Fruit fly (Drosophila melanogaster) whole organism, embryonic: Measurements from ENCODE around the gene CG13924.

ENCODE experiments used
- Asciz ChIP-seq: fragments of 200-800 bp; sonication (Bioruptor generic); optimal IDR thresholded peaks from 2 replicates; lab custom pipeline; 2017; ENCODE audit warnings: missing biosample characterization, mild to moderate bottlenecking, missing genetic modification characterization, missing genetic modification reagents
- CG11695 ChIP-seq: fragments of 200-800 bp; sonication (Bioruptor generic); IDR thresholded peaks from 3 replicates; pipeline ENCODE4 v1.3.6; 2022; ENCODE audit warnings: missing biosample characterization, missing genetic modification characterization
- CG12104 ChIP-seq: fragments of 200-800 bp; sonication (Bioruptor generic); optimal IDR thresholded peaks from 3 replicates; lab custom pipeline; 2016; ENCODE audit warnings: missing biosample characterization, missing genetic modification characterization
- CG12659 ChIP-seq: fragments of 200-800 bp; sonication (Bioruptor generic); optimal IDR thresholded peaks from 3 replicates; lab custom pipeline; 2017; ENCODE audit warnings: mild to moderate bottlenecking, missing biosample characterization, missing genetic modification reagents, missing genetic modification characterization
- CG14441 ChIP-seq: fragments of 200-800 bp; sonication (Bioruptor generic); IDR thresholded peaks from 2 replicates; pipeline ENCODE4 v1.3.6; 2022; ENCODE audit warnings: missing biosample characterization, missing genetic modification characterization
- CG15514 ChIP-seq: fragments of 200-800 bp; sonication (Bioruptor generic); optimal IDR thresholded peaks from 3 replicates; lab custom pipeline; 2017; ENCODE audit warnings: missing biosample characterization, missing genetic modification characterization, mild to moderate bottlenecking, moderate library complexity, missing genetic modification reagents
- CG1603 ChIP-seq: fragments of 200-800 bp; sonication (Bioruptor generic); optimal IDR thresholded peaks from 2 replicates; lab custom pipeline; 2019; ENCODE audit warnings: missing biosample characterization, mild to moderate bottlenecking, missing genetic modification characterization, moderate library complexity
- CG16863 ChIP-seq: fragments of 200-800 bp; sonication (Bioruptor generic); optimal IDR thresholded peaks from 3 replicates; lab custom pipeline; 2016; ENCODE audit warnings: missing biosample characterization, missing genetic modification characterization
- CG17361 ChIP-seq: fragments of 200-800 bp; sonication (Bioruptor generic); IDR thresholded peaks from 3 replicates; pipeline ENCODE4 v1.3.6; 2022; ENCODE audit warnings: missing biosample characterization, missing genetic modification characterization
- CG17568 ChIP-seq: fragments of 200-800 bp; sonication (Bioruptor generic); optimal IDR thresholded peaks from 2 replicates; lab custom pipeline; 2018; ENCODE audit warnings: missing biosample characterization, mild to moderate bottlenecking, missing genetic modification characterization, moderate library complexity
- CG18619 ChIP-seq: fragments of 200-800 bp; sonication (Bioruptor generic); optimal IDR thresholded peaks from 3 replicates; lab custom pipeline; 2017; ENCODE audit warnings: missing biosample characterization, mild to moderate bottlenecking, missing genetic modification characterization
- CG2678 ChIP-seq: fragments of 200-800 bp; sonication (Bioruptor generic); optimal IDR thresholded peaks from 3 replicates; lab custom pipeline; 2019; ENCODE audit warnings: missing biosample characterization, mild to moderate bottlenecking, missing genetic modification characterization, moderate library complexity
- CG2875 ChIP-seq: fragments of 200-800 bp; sonication (Bioruptor generic); optimal IDR thresholded peaks from 2 replicates; lab custom pipeline; 2017; ENCODE audit warnings: missing biosample characterization, mild to moderate bottlenecking, missing genetic modification characterization, missing genetic modification reagents
- CG3407 ChIP-seq: fragments of 200-800 bp; sonication (Bioruptor generic); optimal IDR thresholded peaks from 2 replicates; lab custom pipeline; 2018; ENCODE audit warnings: missing biosample characterization, mild to moderate bottlenecking, missing genetic modification characterization
- CG42726 ChIP-seq: fragments of 200-800 bp; sonication (Bioruptor generic); IDR thresholded peaks from 2 replicates; pipeline ENCODE4 v1.3.6; 2022; ENCODE audit warnings: missing biosample characterization, missing genetic modification characterization; ENCODE audit not compliant: partially characterized antibody
- CG4820 ChIP-seq: fragments of 200-800 bp; sonication (Bioruptor generic); optimal IDR thresholded peaks from 3 replicates; lab custom pipeline; 2016; ENCODE audit warnings: missing biosample characterization, missing genetic modification characterization
- CG6272 ChIP-seq: fragments of 200-800 bp; sonication (Bioruptor generic); IDR thresholded peaks from 2 replicates; pipeline ENCODE4 v1.3.6; 2022; ENCODE audit warnings: missing biosample characterization, missing genetic modification characterization
- Dref ChIP-seq: fragments of 200-800 bp; sonication (Bioruptor generic); IDR thresholded peaks from 2 replicates; pipeline ENCODE4 v1.3.6; 2022; ENCODE audit warnings: missing biosample characterization, missing genetic modification characterization
- Elba2 ChIP-seq: fragments of 200-800 bp; sonication (Bioruptor generic); optimal IDR thresholded peaks from 3 replicates; lab custom pipeline; 2016; ENCODE audit warnings: missing biosample characterization, missing genetic modification characterization
- GATAe ChIP-seq: fragments of 200-800 bp; sonication (Bioruptor generic); conservative IDR thresholded peaks from 2 replicates; pipeline ENCODE4 v1.3.6; 2022; ENCODE audit warnings: missing biosample characterization, missing genetic modification characterization
- HmgZ ChIP-seq: fragments of 200-800 bp; sonication (Bioruptor generic); optimal IDR thresholded peaks from 2 replicates; lab custom pipeline; 2018; ENCODE audit warnings: missing biosample characterization, mild to moderate bottlenecking, missing genetic modification characterization
- Jarid2 ChIP-seq: fragments of 200-800 bp; sonication (Bioruptor generic); optimal IDR thresholded peaks from 3 replicates; lab custom pipeline; 2017; ENCODE audit warnings: mild to moderate bottlenecking, missing biosample characterization, missing genetic modification reagents, missing genetic modification characterization
- Lpt ChIP-seq: fragments of >200 bp; optimal IDR thresholded peaks from 2 replicates; lab custom pipeline; 2018; ENCODE audit warnings: missing biosample characterization, missing genetic modification characterization
- MBD-R2 ChIP-seq: fragments of 200-800 bp; sonication (Bioruptor generic); IDR thresholded peaks from 2 replicates; pipeline ENCODE4 v1.3.6; 2022; ENCODE audit warnings: missing biosample characterization, missing genetic modification characterization
- Neu2 ChIP-seq: fragments of 200-800 bp; sonication (Bioruptor generic); optimal IDR thresholded peaks from 3 replicates; lab custom pipeline; 2016; ENCODE audit warnings: missing biosample characterization, missing genetic modification characterization, borderline replicate concordance
- Scr ChIP-seq: fragments of 200-800 bp; sonication (Bioruptor generic); IDR thresholded peaks from 2 replicates; pipeline ENCODE4 v1.3.6; 2022; ENCODE audit warnings: missing biosample characterization, missing genetic modification characterization; ENCODE audit not compliant: partially characterized antibody
- Sin3A ChIP-seq: fragments of >200 bp; optimal IDR thresholded peaks from 2 replicates; lab custom pipeline; 2018
- Sry-β ChIP-seq: fragments of 200-800 bp; sonication (Bioruptor generic); optimal IDR thresholded peaks from 2 replicates; lab custom pipeline; 2018; ENCODE audit warnings: missing biosample characterization, mild to moderate bottlenecking, missing genetic modification characterization, moderate library complexity
- ase ChIP-seq: fragments of 200-800 bp; sonication (Bioruptor generic); IDR thresholded peaks from 3 replicates; pipeline ENCODE4 v1.3.6; 2022; ENCODE audit warnings: missing biosample characterization, missing genetic modification characterization
- btn ChIP-seq: fragments of 200-800 bp; sonication (Bioruptor generic); optimal IDR thresholded peaks from 2 replicates; lab custom pipeline; 2016; ENCODE audit warnings: missing biosample characterization, missing genetic modification characterization
- crc ChIP-seq: fragments of 200-800 bp; sonication (Bioruptor generic); optimal IDR thresholded peaks from 2 replicates; lab custom pipeline; 2016; ENCODE audit warnings: missing biosample characterization, missing genetic modification characterization
- dmrt11E ChIP-seq: fragments of 200-800 bp; sonication (Bioruptor generic); optimal IDR thresholded peaks from 3 replicates; lab custom pipeline; 2018; ENCODE audit warnings: missing biosample characterization, mild to moderate bottlenecking, missing genetic modification characterization, moderate library complexity
- esg ChIP-seq: fragments of 200-800 bp; sonication (Bioruptor generic); conservative IDR thresholded peaks from 2 replicates; pipeline ENCODE4 v1.3.6; 2022; ENCODE audit warnings: missing biosample characterization, missing genetic modification characterization
- eyg ChIP-seq: fragments of 200-800 bp; sonication (Bioruptor generic); optimal IDR thresholded peaks from 3 replicates; lab custom pipeline; 2016; ENCODE audit warnings: missing biosample characterization, missing genetic modification characterization
- fd3F ChIP-seq: fragments of 200-800 bp; sonication (Bioruptor generic); optimal IDR thresholded peaks from 2 replicates; lab custom pipeline; 2018; ENCODE audit warnings: missing biosample characterization, mild to moderate bottlenecking, missing genetic modification characterization, moderate library complexity
- inv ChIP-seq: fragments of 200-800 bp; sonication (Bioruptor generic); IDR thresholded peaks from 2 replicates; pipeline ENCODE4 v1.3.6; 2022; ENCODE audit warnings: missing biosample characterization, missing genetic modification characterization; ENCODE audit not compliant: partially characterized antibody
- klu ChIP-seq: fragments of 200-800 bp; sonication (Bioruptor generic); IDR thresholded peaks from 2 replicates; pipeline ENCODE4 v1.3.6; 2022; ENCODE audit warnings: missing biosample characterization, missing genetic modification characterization
- lola ChIP-seq, 3 experiments: fragments of >200 bp in 2 of 3; fragments of 200-800 bp in 1 of 3; sonication (Bioruptor generic) in 1 of 3; optimal IDR thresholded peaks; 2 replicates each; lab custom pipeline; 2017 to 2019; ENCODE audit warnings: missing biosample characterization in 3 of 3, missing genetic modification characterization in 3 of 3, mild to moderate bottlenecking in 1 of 3, moderate library complexity in 1 of 3
- mam ChIP-seq: fragments of 200-800 bp; sonication (Bioruptor generic); optimal IDR thresholded peaks from 3 replicates; lab custom pipeline; 2016; ENCODE audit warnings: missing biosample characterization, missing genetic modification characterization
- oc ChIP-seq: fragments of 200-800 bp; sonication (Bioruptor generic); optimal IDR thresholded peaks from 2 replicates; lab custom pipeline; 2018; ENCODE audit warnings: missing biosample characterization, mild to moderate bottlenecking, missing genetic modification characterization, moderate library complexity
- onecut ChIP-seq: fragments of 200-800 bp; sonication (Bioruptor generic); IDR thresholded peaks from 2 replicates; pipeline ENCODE4 v1.3.6; 2022; ENCODE audit warnings: missing biosample characterization, missing genetic modification characterization
- pb ChIP-seq: fragments of 200-800 bp; sonication (Bioruptor generic); optimal IDR thresholded peaks from 3 replicates; lab custom pipeline; 2016; ENCODE audit warnings: missing biosample characterization, missing genetic modification characterization
- pum ChIP-seq: fragments of 200-800 bp; sonication (Bioruptor generic); optimal IDR thresholded peaks from 2 replicates; lab custom pipeline; 2016; ENCODE audit warnings: missing biosample characterization, missing genetic modification characterization
- sd ChIP-seq: fragments of 200-800 bp; sonication (Bioruptor generic); optimal IDR thresholded peaks from 3 replicates; lab custom pipeline; 2018; ENCODE audit warnings: missing biosample characterization, mild to moderate bottlenecking, missing genetic modification characterization, moderate library complexity
- slbo ChIP-seq: fragments of 200-800 bp; sonication (Bioruptor generic); IDR thresholded peaks from 2 replicates; pipeline ENCODE4 v1.3.6; 2022; ENCODE audit warnings: missing biosample characterization, missing genetic modification characterization
- slp2 ChIP-seq: fragments of 200-800 bp; sonication (Bioruptor generic); optimal IDR thresholded peaks from 2 replicates; lab custom pipeline; 2016; ENCODE audit warnings: missing biosample characterization, missing genetic modification characterization
- ttk ChIP-seq: fragments of 200-800 bp; sonication (Bioruptor generic); IDR thresholded peaks from 2 replicates; pipeline ENCODE4 v2.1.2; 2022; ENCODE audit warnings: missing biosample characterization, missing genetic modification characterization
- yki ChIP-seq: fragments of >200 bp; optimal IDR thresholded peaks from 3 replicates; lab custom pipeline; 2018

CG13924 gene

DNA sequence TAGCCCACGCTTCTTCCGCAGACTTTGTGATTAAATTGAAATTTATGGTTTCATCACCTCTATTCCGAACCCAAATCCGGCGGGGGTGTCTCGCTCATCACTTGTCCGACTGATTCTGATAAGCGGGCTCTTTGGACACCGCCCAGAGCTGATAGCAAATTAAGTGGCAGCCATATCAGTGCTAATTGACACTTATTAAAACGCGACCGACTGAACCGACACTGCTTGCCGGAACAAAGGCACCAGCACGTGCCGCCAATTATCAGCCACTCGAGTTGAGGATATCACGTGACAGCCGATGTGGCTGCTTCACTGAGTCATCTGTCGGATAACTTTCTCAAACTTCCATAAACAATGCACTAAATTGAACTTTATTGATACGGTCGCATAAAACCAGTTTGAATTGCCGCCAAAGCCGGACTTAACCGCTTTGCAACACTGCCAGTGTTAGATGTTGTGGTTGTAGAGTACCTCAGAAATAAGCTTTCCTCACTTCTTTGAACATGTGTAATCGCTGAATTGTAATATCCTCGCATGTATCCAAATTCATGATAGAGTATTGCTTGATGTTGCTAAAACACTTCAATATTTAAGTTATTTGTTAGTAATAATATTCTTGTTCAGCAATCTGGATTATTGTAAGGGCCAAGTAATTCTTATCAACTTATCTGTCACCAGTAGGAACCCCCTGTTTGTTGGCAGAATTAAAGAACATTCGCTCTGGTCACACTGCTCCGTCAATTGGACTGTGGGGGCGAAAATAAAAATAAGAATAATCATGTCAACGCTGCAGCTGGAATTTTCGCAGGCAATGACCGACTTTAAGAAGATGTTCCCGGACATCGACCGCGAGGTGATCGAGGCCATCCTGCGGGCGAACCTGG is 13.1 kb upstream of the CG13924 start, which contains the start of gene CG12024 (continued):
- peak; percentile 58 for TF ChIP-seq dmrt11E
- TF ChIP-seq CG3407 (GFP tag; lab: Kevin White, UChicago), result no peak
- peak; percentile 33; the same call in 1 of the 2 replicates for TF ChIP-seq Scr (GFP tag; lab: Robert Waterston, UW)
- no peak for TF ChIP-seq Neu2 (GFP tag; lab: Kevin White, UChicago)
- TF ChIP-seq slbo (GFP tag; lab: Robert Waterston, UW), result peak; percentile 81
- TF ChIP-seq HmgZ (tag; lab: Kevin White, UChicago), result peak; percentile 90
- peak; percentile 24 for TF ChIP-seq GATAe
- TF ChIP-seq btn, result no peak
- peak; percentile 75 for TF ChIP-seq fd3F (GFP tag; lab: Kevin White, UChicago)
- peak; percentile 53 for TF ChIP-seq onecut (GFP tag; lab: Robert Waterston, UW)
- TF ChIP-seq Dref (GFP tag; lab: Robert Waterston, UW), result peak; percentile 4; the same call in 1 of the 2 replicates
- no peak for TF ChIP-seq yki (lab: Kevin White, UChicago)
- TF ChIP-seq CG17361 (GFP tag; lab: Robert Waterston, UW), result peak; percentile 87
- no peak for TF ChIP-seq inv (GFP tag; lab: Robert Waterston, UW)
- peak; percentile 40 for TF ChIP-seq CG16863 (GFP tag; lab: Kevin White, UChicago)
- TF ChIP-seq ase, result 0 out of 3 replicates have a peak, but pooled peaks have one; percentile 14
- TF ChIP-seq klu (GFP tag; lab: Robert Waterston, UW), result peak; percentile 66; the same call in 1 of the 2 replicates
- no peak for TF ChIP-seq sd (tag; lab: Kevin White, UChicago)
- TF ChIP-seq Lpt (GFP tag; lab: Kevin White, UChicago), result no peak
- TF ChIP-seq CG1603 (tag; lab: Kevin White, UChicago), result peak; percentile 84
- peak; percentile 53 for TF ChIP-seq CG12104 (GFP tag; lab: Kevin White, UChicago)
- peak; percentile 79 for TF ChIP-seq CG2678 (tag; lab: Kevin White, UChicago)
- TF ChIP-seq eyg (GFP tag; lab: Kevin White, UChicago), result no peak
- peak; percentile 62 for TF ChIP-seq slp2
- TF ChIP-seq CG14441 (GFP tag; lab: Robert Waterston, UW), result peak; percentile 43
- TF ChIP-seq lola (GFP tag; optimal IDR thresholded peaks at IDR 0.05; lab: Kevin White, UChicago), result peak in 2 of 3 experiments; percentile 62 to 90
- TF ChIP-seq CG15514 (GFP tag; lab: Kevin White, UChicago), result peak; percentile 87
- no peak for TF ChIP-seq CG42726 (GFP tag; lab: Robert Waterston, UW)
- 0 out of 3 replicates have a peak, but pooled peaks have one; percentile 18 for TF ChIP-seq CG11695
- peak; percentile 24; the same call in 1 of the 2 replicates for TF ChIP-seq esg (GFP tag; lab: Robert Waterston, UW)
- peak; percentile 12 for TF ChIP-seq CG2875 (GFP tag; lab: Kevin White, UChicago)
- TF ChIP-seq Sry-β, result peak; percentile 8
- no peak for TF ChIP-seq CG17568
- peak; percentile 69 for TF ChIP-seq CG18619 (GFP tag; lab: Kevin White, UChicago)
- peak; percentile 50 for TF ChIP-seq CG4820
- no peak for TF ChIP-seq pb (GFP tag; lab: Kevin White, UChicago)
- TF ChIP-seq Jarid2 (GFP tag; lab: Kevin White, UChicago), result peak; percentile 33
- peak; percentile 70 for TF ChIP-seq MBD-R2 (GFP tag; lab: Robert Waterston, UW)
- no peak for TF ChIP-seq Asciz (GFP tag; lab: Kevin White, UChicago)
- TF ChIP-seq Sin3A (lab: Kevin White, UChicago), result peak; percentile 97
- peak; percentile 69 for TF ChIP-seq CG6272
- TF ChIP-seq ttk (GFP tag; lab: Robert Waterston, UW), result peak; percentile 23; the same call in 1 of the 2 replicates
- TF ChIP-seq pum, result peak; percentile 57
- peak; percentile 86 for TF ChIP-seq mam (GFP tag; lab: Kevin White, UChicago)
- TF ChIP-seq Elba2, result peak; percentile 95
- no peak for TF ChIP-seq oc (tag; lab: Kevin White, UChicago)
- peak; percentile 25 for TF ChIP-seq crc
- TF ChIP-seq CG12659 (GFP tag; lab: Kevin White, UChicago), result peak; percentile 87
